Worm (Caenorhabditis elegans) whole organism, L4/young adult: ENCODE data around the gene col-114.

ENCODE experiments used
- W03F9.2 ChIP-seq: fragments of 150-350 bp; optimal IDR thresholded peaks from 2 replicates; lab custom pipeline; 2014; ENCODE audit warnings: missing biosample characterization, missing genetic modification characterization
- him-1 ChIP-seq: sonication (generic microtip); optimal IDR thresholded peaks from 2 replicates; lab custom pipeline; 2016; ENCODE audit warnings: missing genotype, missing genetic modification reagents, missing genetic modification characterization, missing compliant biosample characterization

ce11 chrIV:7258253-7258652, 11.8 kb upstream of the col-114 start, which contains the start of gene C06E4.6:
- TF ChIP-seq W03F9.2 (tag; lab: Kevin White, UChicago) = no peak
- TF ChIP-seq him-1 (tag; lab: Kevin White, UChicago) = no peak
